Fruit fly (Drosophila melanogaster): ENCODE results near the gene CG34404.

CG34404 gene

dm6 chr3R:15409110-15409771 lies 41.8 kb upstream of the CG34404 start (continued):
- TF ChIP-seq ttk (GFP tag; IDR thresholded peaks at IDR 0.05) (peak; percentile 32; the same call in 1 of the 2 replicates), CG16863 (GFP tag; optimal IDR thresholded peaks at IDR 0.05) (no peak), CG10267 (tag; optimal IDR thresholded peaks at IDR 0.05) (no peak), ERR (GFP tag; optimal IDR thresholded peaks at IDR 0.05) (no peak), pan (optimal IDR thresholded peaks at IDR 0.05) (no peak), pan (GFP tag; optimal IDR thresholded peaks at IDR 0.05 in 1 of 2, IDR thresholded peaks at IDR 0.05 in 1 of 2) (peak in 1 of 2 experiments; percentile 13), corto (GFP tag; optimal IDR thresholded peaks at IDR 0.05) (peak; percentile 10), Antp (GFP tag; optimal IDR thresholded peaks at IDR 0.05) (peak; percentile 12), CG11093 (GFP tag; IDR thresholded peaks at IDR 0.05) (no peak), Dref (GFP tag; IDR thresholded peaks at IDR 0.05) (no peak), CG1603 (tag; optimal IDR thresholded peaks at IDR 0.05) (peak; percentile 9), Spps (tag; optimal IDR thresholded peaks at IDR 0.05) (no peak), Pdp1 (GFP tag; optimal IDR thresholded peaks at IDR 0.05) (peak in 1 of 2 experiments; percentile 93), CG43689 (GFP tag; IDR thresholded peaks at IDR 0.05) (no peak), fd64A (GFP tag; optimal IDR thresholded peaks at IDR 0.05) (no peak), btn (GFP tag; optimal IDR thresholded peaks at IDR 0.05) (no peak), sob (GFP tag; IDR thresholded peaks at IDR 0.05) (0 out of 2 replicates have a peak, but pooled peaks have one; percentile 17), slbo (GFP tag; IDR thresholded peaks at IDR 0.05) (peak; percentile 37; the same call in 1 of the 2 replicates), ken (GFP tag; IDR thresholded peaks at IDR 0.05) (0 out of 3 replicates have a peak, but pooled peaks have one; percentile 19)

DNA sequence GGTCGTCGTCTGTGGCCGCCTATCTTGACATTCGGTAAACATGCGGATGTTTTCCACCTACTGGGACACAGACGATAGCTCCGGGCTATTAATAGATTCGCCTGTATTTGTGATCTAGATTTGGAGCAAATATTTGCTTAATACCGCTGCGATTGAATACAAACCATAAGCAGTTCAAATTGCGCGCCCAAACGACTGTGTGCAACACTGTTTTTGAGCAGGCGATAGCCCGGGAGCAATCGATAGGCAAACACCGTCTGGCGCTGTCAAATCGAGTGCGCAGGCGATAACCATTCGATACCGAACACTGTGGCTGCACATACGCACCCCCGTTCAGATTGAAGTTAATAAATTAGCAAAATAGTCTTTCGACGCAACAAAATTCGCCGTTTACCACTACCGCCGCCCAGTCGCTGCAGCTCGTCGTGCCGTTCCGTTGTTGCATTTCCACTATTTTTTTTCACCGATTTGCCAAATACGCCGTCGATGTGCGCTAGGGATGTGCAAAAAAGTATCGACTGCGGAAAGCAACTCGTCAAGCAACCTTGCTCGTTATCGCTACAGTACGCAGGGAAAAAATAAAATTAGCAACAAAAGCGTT lies 40.8 kb upstream of the CG34404 start, which contains the start of gene Atx2:
TSS of gene Atx2 (plus strand) at position 293 of the 601 bp plus-strand sequence.
- TF ChIP-seq mam (GFP tag; optimal IDR thresholded peaks at IDR 0.05) (peak; percentile 39), Asciz (GFP tag; optimal IDR thresholded peaks at IDR 0.05) (peak; percentile 12), chif (GFP tag; optimal IDR thresholded peaks at IDR 0.05) (peak in 1 of 2 experiments; percentile 26), tgo (GFP tag; IDR thresholded peaks at IDR 0.05) (no peak), CG9437 (GFP tag; optimal IDR thresholded peaks at IDR 0.05) (peak; percentile 27), CG10147 (GFP tag; optimal IDR thresholded peaks at IDR 0.05) (no peak), CG8765 (GFP tag; IDR thresholded peaks at IDR 0.05) (0 out of 2 replicates have a peak, but pooled peaks have one; percentile 30), CG14050 (GFP tag; IDR thresholded peaks at IDR 0.05) (no peak), caup (GFP tag; optimal IDR thresholded peaks at IDR 0.05; ENCODE audit: severe bottlenecking) (peak; percentile 55), nmo (GFP tag; optimal IDR thresholded peaks at IDR 0.05) (peak; percentile 69), CG4854 (GFP tag; optimal IDR thresholded peaks at IDR 0.05) (peak; percentile 24), CG3726 (GFP tag; IDR thresholded peaks at IDR 0.05) (0 out of 3 replicates have a peak, but pooled peaks have one; percentile 10), Ravus (GFP tag; IDR thresholded peaks at IDR 0.05) (no peak), CG2678 (tag; optimal IDR thresholded peaks at IDR 0.05) (no peak), NC2α (GFP tag; optimal IDR thresholded peaks at IDR 0.05) (no peak), Myb (GFP tag; optimal IDR thresholded peaks at IDR 0.05) (peak; percentile 40), sisA (GFP tag; IDR thresholded peaks at IDR 0.05) (no peak), CG34224 (GFP tag; IDR thresholded peaks at IDR 0.05; ENCODE audit: partially characterized antibody) (peak; percentile 93), Adf1 (GFP tag; IDR thresholded peaks at IDR 0.05) (peak; percentile 42), gsb-n (tag; optimal IDR thresholded peaks at IDR 0.05) (peak; percentile 30), Fer1 (GFP tag; optimal IDR thresholded peaks at IDR 0.05) (peak; percentile 18), MESR4 (GFP tag; optimal IDR thresholded peaks at IDR 0.05) (peak; percentile 88), CG17829 (tag; optimal IDR thresholded peaks at IDR 0.05) (peak; percentile 42), vnd (GFP tag; IDR thresholded peaks at IDR 0.05; ENCODE audit: partially characterized antibody) (peak; percentile 96), CG13296 (GFP tag; optimal IDR thresholded peaks at IDR 0.05) (peak; percentile 59), Fer3 (tag; optimal IDR thresholded peaks at IDR 0.05) (no peak), CG4730 (GFP tag; IDR thresholded peaks at IDR 0.05) (no peak), CG14710 (tag; optimal IDR thresholded peaks at IDR 0.05) (peak; percentile 38), CG2712 (tag; optimal IDR thresholded peaks at IDR 0.05) (peak; percentile 42), az2 (GFP tag; optimal IDR thresholded peaks at IDR 0.05) (no peak)
